Worm (Caenorhabditis elegans): ENCODE measurements around the gene clec-160.

ce11 chrIII:8300860-8301396, 25.2 kb upstream of the clec-160 start:
- TF ChIP-seq hlh-13 (GFP tag; optimal IDR thresholded peaks at IDR 0.05): no peak
- TF ChIP-seq hlh-6 (tag; optimal IDR thresholded peaks at IDR 0.05): no peak
- TF ChIP-seq nfya-1 (tag; optimal IDR thresholded peaks at IDR 0.05): no peak
- TF ChIP-seq odd-2 (tag; optimal IDR thresholded peaks at IDR 0.05): no peak
- TF ChIP-seq hlh-15 (tag; optimal IDR thresholded peaks at IDR 0.05): no peak
- no peak for TF ChIP-seq elt-2 (tag; optimal IDR thresholded peaks at IDR 0.05)
- no peak for TF ChIP-seq pha-4 (tag; optimal IDR thresholded peaks at IDR 0.05)
- no peak for TF ChIP-seq Y22D7AL.16 (tag; optimal IDR thresholded peaks at IDR 0.05)
- no peak for TF ChIP-seq sox-4 (tag; optimal IDR thresholded peaks at IDR 0.05)
